Fruit fly (Drosophila melanogaster) whole organism, embryonic: Measurements from ENCODE around the gene CG14205.
A peak's percentile ranks its signal among the peaks of the same experiment; 100 is the strongest.

ENCODE experiments used
- Adf1 ChIP-seq: fragments of 200-800 bp; sonication (Bioruptor generic); IDR thresholded peaks from 2 replicates; pipeline ENCODE4 v1.3.6; 2022; ENCODE audit warnings: missing biosample characterization, missing genetic modification characterization
- Aef1 ChIP-seq: fragments of 200-800 bp; sonication (Bioruptor generic); IDR thresholded peaks from 3 replicates; pipeline ENCODE4 v1.3.6; 2022; ENCODE audit warnings: missing biosample characterization, missing genetic modification characterization
- Atf-2 ChIP-seq: fragments of 200-800 bp; sonication (Bioruptor generic); optimal IDR thresholded peaks from 2 replicates; lab custom pipeline; 2016; ENCODE audit warnings: missing biosample characterization, missing genetic modification characterization
- Atf6 ChIP-seq: fragments of 200-800 bp; sonication (Bioruptor generic); IDR thresholded peaks from 2 replicates; pipeline ENCODE4 v1.3.6; 2022; ENCODE audit warnings: missing biosample characterization, missing genetic modification characterization
- BtbVII ChIP-seq: fragments of 200-800 bp; sonication (Bioruptor generic); optimal IDR thresholded peaks from 3 replicates; lab custom pipeline; 2017; ENCODE audit warnings: missing biosample characterization, mild to moderate bottlenecking, missing genetic modification characterization
- CG1233 ChIP-seq: fragments of 200-800 bp; sonication (Bioruptor generic); optimal IDR thresholded peaks from 4 replicates; lab custom pipeline; 2018; ENCODE audit warnings: missing biosample characterization, mild to moderate bottlenecking, missing genetic modification characterization
- CG15011 ChIP-seq: fragments of 200-800 bp; sonication (Bioruptor generic); optimal IDR thresholded peaks from 3 replicates; lab custom pipeline; 2018; ENCODE audit warnings: missing biosample characterization, mild to moderate bottlenecking, missing genetic modification characterization
- CG16815 ChIP-seq: fragments of 200-800 bp; sonication (Bioruptor generic); optimal IDR thresholded peaks from 3 replicates; lab custom pipeline; 2017; ENCODE audit warnings: missing biosample characterization, mild to moderate bottlenecking, missing genetic modification characterization
- CG17359 ChIP-seq: fragments of 200-800 bp; sonication (Bioruptor generic); optimal IDR thresholded peaks from 3 replicates; lab custom pipeline; 2018; ENCODE audit warnings: missing biosample characterization, mild to moderate bottlenecking, missing genetic modification characterization, moderate library complexity
- CG17568 ChIP-seq: fragments of 200-800 bp; sonication (Bioruptor generic); optimal IDR thresholded peaks from 2 replicates; lab custom pipeline; 2018; ENCODE audit warnings: missing biosample characterization, mild to moderate bottlenecking, missing genetic modification characterization, moderate library complexity
- CG30431 ChIP-seq: fragments of 200-800 bp; sonication (Bioruptor generic); optimal IDR thresholded peaks from 2 replicates; lab custom pipeline; 2017; ENCODE audit warnings: missing biosample characterization, missing genetic modification characterization
- CG4282 ChIP-seq: fragments of 200-800 bp; sonication (Bioruptor generic); optimal IDR thresholded peaks from 2 replicates; lab custom pipeline; 2016; ENCODE audit warnings: missing biosample characterization, missing genetic modification characterization
- CG4424 ChIP-seq: fragments of 200-800 bp; sonication (Bioruptor generic); optimal IDR thresholded peaks from 3 replicates; lab custom pipeline; 2016; ENCODE audit warnings: missing biosample characterization, missing genetic modification characterization
- CG6689 ChIP-seq: fragments of 200-800 bp; sonication (Bioruptor generic); IDR thresholded peaks from 2 replicates; pipeline ENCODE4 v1.3.6; 2022; ENCODE audit warnings: missing biosample characterization, missing genetic modification characterization
- CG6765 ChIP-seq: fragments of 200-800 bp; sonication (Bioruptor generic); optimal IDR thresholded peaks from 3 replicates; lab custom pipeline; 2017; ENCODE audit warnings: missing biosample characterization, mild to moderate bottlenecking, missing genetic modification characterization
- CG7839 ChIP-seq: fragments of 200-800 bp; sonication (Bioruptor generic); optimal IDR thresholded peaks from 3 replicates; lab custom pipeline; 2018; ENCODE audit warnings: missing biosample characterization, mild to moderate bottlenecking, missing genetic modification characterization, moderate library complexity
- Chrac-16 ChIP-seq: fragments of 200-800 bp; sonication (Bioruptor generic); optimal IDR thresholded peaks from 3 replicates; lab custom pipeline; 2016; ENCODE audit warnings: missing biosample characterization, missing genetic modification characterization
- CkIIα-i1 ChIP-seq: fragments of 200-800 bp; sonication (Bioruptor generic); IDR thresholded peaks from 2 replicates; pipeline ENCODE4 v1.3.6; 2022; ENCODE audit warnings: missing biosample characterization, missing genetic modification characterization
- Dad ChIP-seq: fragments of 200-800 bp; sonication (Bioruptor generic); optimal IDR thresholded peaks from 3 replicates; lab custom pipeline; 2016; ENCODE audit warnings: missing biosample characterization, missing genetic modification characterization
- Elba2 ChIP-seq: fragments of 200-800 bp; sonication (Bioruptor generic); optimal IDR thresholded peaks from 3 replicates; lab custom pipeline; 2016; ENCODE audit warnings: missing biosample characterization, missing genetic modification characterization
- Fer2 ChIP-seq: fragments of 200-800 bp; sonication (Bioruptor generic); optimal IDR thresholded peaks from 2 replicates; lab custom pipeline; 2018; ENCODE audit warnings: missing biosample characterization, mild to moderate bottlenecking, missing genetic modification characterization, moderate library complexity
- HLH3B ChIP-seq: fragments of 200-800 bp; sonication (Bioruptor generic); IDR thresholded peaks from 2 replicates; pipeline ENCODE4 v1.3.6; 2022; ENCODE audit warnings: missing biosample characterization, missing genetic modification characterization
- Hmx ChIP-seq: fragments of 200-800 bp; sonication (Bioruptor generic); optimal IDR thresholded peaks from 2 replicates; lab custom pipeline; 2016; ENCODE audit warnings: missing biosample characterization, missing genetic modification characterization
- Hr78 ChIP-seq, 2 experiments: fragments of 200-800 bp in 1 of 2; fragments of >200 bp in 1 of 2; sonication (Bioruptor generic) in 1 of 2; optimal IDR thresholded peaks; 2 replicates each; lab custom pipeline; 2017 to 2019; ENCODE audit warnings: missing biosample characterization in 2 of 2, missing genetic modification characterization in 2 of 2, mild to moderate bottlenecking in 1 of 2, moderate library complexity in 1 of 2
- MESR4 ChIP-seq: fragments of 200-800 bp; sonication (Bioruptor generic); optimal IDR thresholded peaks from 2 replicates; lab custom pipeline; 2018; ENCODE audit warnings: missing biosample characterization, mild to moderate bottlenecking, missing genetic modification characterization, moderate library complexity
- NfI ChIP-seq: fragments of 200-800 bp; sonication (Bioruptor generic); optimal IDR thresholded peaks from 3 replicates; lab custom pipeline; 2018; ENCODE audit warnings: missing biosample characterization, mild to moderate bottlenecking, missing genetic modification characterization, moderate library complexity
- Poxn ChIP-seq: fragments of 200-800 bp; sonication (Bioruptor generic); IDR thresholded peaks from 2 replicates; pipeline ENCODE4 v1.3.6; 2022; ENCODE audit warnings: missing biosample characterization, missing genetic modification characterization
- Scr ChIP-seq: fragments of 200-800 bp; sonication (Bioruptor generic); IDR thresholded peaks from 2 replicates; pipeline ENCODE4 v1.3.6; 2022; ENCODE audit warnings: missing biosample characterization, missing genetic modification characterization; ENCODE audit not compliant: partially characterized antibody
- Sry-δ ChIP-seq: fragments of 200-800 bp; sonication (Bioruptor generic); optimal IDR thresholded peaks from 2 replicates; lab custom pipeline; 2016; ENCODE audit warnings: missing biosample characterization, missing genetic modification characterization
- Taf1 ChIP-seq: fragments of 200-800 bp; sonication (Bioruptor generic); IDR thresholded peaks from 2 replicates; pipeline ENCODE4 v1.3.6; 2022; ENCODE audit warnings: missing biosample characterization, missing genetic modification characterization
- ase ChIP-seq: fragments of 200-800 bp; sonication (Bioruptor generic); IDR thresholded peaks from 3 replicates; pipeline ENCODE4 v1.3.6; 2022; ENCODE audit warnings: missing biosample characterization, missing genetic modification characterization
- ato ChIP-seq: fragments of 200-800 bp; sonication (Bioruptor generic); IDR thresholded peaks from 2 replicates; pipeline ENCODE4 v1.3.6; 2022; ENCODE audit warnings: missing biosample characterization, missing genetic modification characterization; ENCODE audit not compliant: partially characterized antibody
- bab2 ChIP-seq: fragments of 200-800 bp; sonication (Bioruptor generic); optimal IDR thresholded peaks from 2 replicates; lab custom pipeline; 2016; ENCODE audit warnings: missing biosample characterization, missing genetic modification characterization
- da ChIP-seq: fragments of 200-800 bp; sonication (Bioruptor generic); optimal IDR thresholded peaks from 2 replicates; lab custom pipeline; 2016; ENCODE audit warnings: missing biosample characterization, missing genetic modification characterization
- fd3F ChIP-seq: fragments of 200-800 bp; sonication (Bioruptor generic); optimal IDR thresholded peaks from 2 replicates; lab custom pipeline; 2018; ENCODE audit warnings: missing biosample characterization, mild to moderate bottlenecking, missing genetic modification characterization, moderate library complexity
- gcm ChIP-seq: fragments of 200-800 bp; sonication (Bioruptor generic); optimal IDR thresholded peaks from 2 replicates; lab custom pipeline; 2019; ENCODE audit warnings: missing biosample characterization, mild to moderate bottlenecking, missing genetic modification characterization, moderate library complexity
- gfzf ChIP-seq: fragments of 200-800 bp; sonication (Bioruptor generic); optimal IDR thresholded peaks from 2 replicates; lab custom pipeline; 2016; ENCODE audit warnings: missing biosample characterization, mild to moderate bottlenecking, missing genetic modification characterization, moderate library complexity
- insv ChIP-seq, 2 experiments: fragments of 200-800 bp; sonication (Bioruptor generic); optimal IDR thresholded peaks; 3 replicates each; lab custom pipeline; 2016 to 2018; ENCODE audit warnings: missing biosample characterization in 2 of 2, missing genetic modification characterization in 2 of 2
- lilli ChIP-seq: fragments of 200-800 bp; sonication (Bioruptor generic); optimal IDR thresholded peaks from 3 replicates; lab custom pipeline; 2016; ENCODE audit warnings: missing biosample characterization, missing genetic modification characterization
- lola ChIP-seq, 3 experiments: fragments of >200 bp in 2 of 3; fragments of 200-800 bp in 1 of 3; sonication (Bioruptor generic) in 1 of 3; optimal IDR thresholded peaks; 2 replicates each; lab custom pipeline; 2017 to 2019; ENCODE audit warnings: missing biosample characterization in 3 of 3, missing genetic modification characterization in 3 of 3, mild to moderate bottlenecking in 1 of 3, moderate library complexity in 1 of 3
- onecut ChIP-seq: fragments of 200-800 bp; sonication (Bioruptor generic); IDR thresholded peaks from 2 replicates; pipeline ENCODE4 v1.3.6; 2022; ENCODE audit warnings: missing biosample characterization, missing genetic modification characterization
- pan ChIP-seq, 4 experiments: fragments of >200 bp in 3 of 4; fragments of 200-800 bp in 1 of 4; sonication (Bioruptor generic) in 1 of 4; optimal IDR thresholded peaks in 3 of 4; IDR thresholded peaks in 1 of 4; 2 replicates each; pipeline versions ENCODE4 v1.3.6 to Lab custom; 2017 to 2022; ENCODE audit warnings: missing biosample characterization in 2 of 4, missing genetic modification characterization in 2 of 4, mixed read lengths in 1 of 4
- prd ChIP-seq, 3 experiments: fragments of >200 bp in 2 of 3; fragments of 200-800 bp in 1 of 3; sonication (Bioruptor generic) in 1 of 3; optimal IDR thresholded peaks in 2 of 3; IDR thresholded peaks in 1 of 3; 2 replicates in 2 of 3; 3 replicates in 1 of 3; pipeline versions ENCODE4 v1.3.6 to Lab custom; 2017 to 2022; ENCODE audit warnings: missing biosample characterization in 1 of 3, missing genetic modification characterization in 1 of 3
- scrt ChIP-seq: fragments of 200-800 bp; sonication (Bioruptor generic); optimal IDR thresholded peaks from 2 replicates; lab custom pipeline; 2018; ENCODE audit warnings: missing biosample characterization, mild to moderate bottlenecking, missing genetic modification characterization, moderate library complexity
- seq ChIP-seq: fragments of 200-800 bp; sonication (Bioruptor generic); IDR thresholded peaks from 2 replicates; pipeline ENCODE4 v1.3.6; 2022; ENCODE audit warnings: missing biosample characterization, missing genetic modification characterization
- stc ChIP-seq: fragments of 200-800 bp; sonication (Bioruptor generic); IDR thresholded peaks from 2 replicates; pipeline ENCODE4 v1.3.6; 2022; ENCODE audit warnings: missing biosample characterization, missing genetic modification characterization
- unpg ChIP-seq: fragments of 200-800 bp; sonication (Bioruptor generic); optimal IDR thresholded peaks from 3 replicates; lab custom pipeline; 2018; ENCODE audit warnings: missing biosample characterization, mild to moderate bottlenecking, missing genetic modification characterization, moderate library complexity
- wek ChIP-seq: fragments of 200-800 bp; sonication (Bioruptor generic); optimal IDR thresholded peaks from 3 replicates; lab custom pipeline; 2018; ENCODE audit warnings: missing biosample characterization, mild to moderate bottlenecking, missing genetic modification characterization, moderate library complexity
- zfh1 ChIP-seq: fragments of 200-800 bp; sonication (Bioruptor generic); IDR thresholded peaks from 3 replicates; pipeline ENCODE4 v1.3.6; 2022; ENCODE audit warnings: missing biosample characterization, missing genetic modification characterization

Gene CG14205

dm6 chrX:19608042-19608609 lies 15.7 kb downstream of the CG14205 start (continued):
- TF ChIP-seq prd (optimal IDR thresholded peaks at IDR 0.05; lab: Kevin White, UChicago), result no peak
- no peak for TF ChIP-seq prd (GFP tag; IDR thresholded peaks at IDR 0.05; lab: Robert Waterston, UW)
- TF ChIP-seq CG7839 (tag; lab: Kevin White, UChicago), result no peak
- no peak for TF ChIP-seq seq (GFP tag; lab: Robert Waterston, UW)
- peak; percentile 20; the same call in 1 of the 2 replicates for TF ChIP-seq onecut
- TF ChIP-seq CG6765, result no peak
- TF ChIP-seq CG15011, result no peak
- no peak for TF ChIP-seq CkIIα-i1 (GFP tag; lab: Robert Waterston, UW)
- TF ChIP-seq NfI (GFP tag; lab: Kevin White, UChicago), result no peak
- no peak for TF ChIP-seq MESR4 (GFP tag; lab: Kevin White, UChicago)
- TF ChIP-seq Chrac-16 (GFP tag; lab: Kevin White, UChicago), result no peak
- peak; percentile 49; the same call in 1 of the 2 replicates for TF ChIP-seq Scr (GFP tag; lab: Robert Waterston, UW)
- TF ChIP-seq da (GFP tag; lab: Kevin White, UChicago), result no peak
- TF ChIP-seq CG1233 (GFP tag; lab: Kevin White, UChicago), result peak; percentile 19
- TF ChIP-seq bab2 (GFP tag; lab: Kevin White, UChicago), result no peak
- no peak for TF ChIP-seq CG4424
- no peak for TF ChIP-seq Aef1
- no peak for TF ChIP-seq Hmx
- no peak for TF ChIP-seq gfzf (GFP tag; lab: Kevin White, UChicago)
- TF ChIP-seq stc, result no peak; the same call in 1 of the 2 replicates
- TF ChIP-seq unpg (GFP tag; lab: Kevin White, UChicago), result no peak
- no peak for TF ChIP-seq Sry-δ (GFP tag; lab: Kevin White, UChicago)
- TF ChIP-seq CG30431 (GFP tag; lab: Kevin White, UChicago), result no peak
- no peak for TF ChIP-seq Atf6
- TF ChIP-seq CG6689 (GFP tag; lab: Robert Waterston, UW), result no peak
- no peak for TF ChIP-seq HLH3B (GFP tag; lab: Robert Waterston, UW)
- TF ChIP-seq lola (GFP tag; optimal IDR thresholded peaks at IDR 0.05; lab: Kevin White, UChicago), result no peak
- no peak for TF ChIP-seq Fer2
- TF ChIP-seq Elba2 (GFP tag; lab: Kevin White, UChicago), result no peak
- TF ChIP-seq scrt (GFP tag; lab: Kevin White, UChicago), result no peak
- TF ChIP-seq fd3F (GFP tag; lab: Kevin White, UChicago), result no peak
- no peak for TF ChIP-seq CG4282 (GFP tag; lab: Kevin White, UChicago)
- no peak for TF ChIP-seq CG17359 (tag; lab: Kevin White, UChicago)
- peak; percentile 13; the same call in 1 of the 2 replicates for TF ChIP-seq Adf1 (GFP tag; lab: Robert Waterston, UW)
- no peak for TF ChIP-seq gcm (GFP tag; lab: Kevin White, UChicago)
- TF ChIP-seq BtbVII (GFP tag; lab: Kevin White, UChicago), result no peak
- TF ChIP-seq pan (optimal IDR thresholded peaks at IDR 0.05; lab: Kevin White, UChicago), result no peak
- no peak for TF ChIP-seq pan (GFP tag; optimal IDR thresholded peaks at IDR 0.05 in 1 of 2, IDR thresholded peaks at IDR 0.05 in 1 of 2)
- no peak for TF ChIP-seq wek (GFP tag; lab: Kevin White, UChicago)
- no peak for TF ChIP-seq Dad
- no peak for TF ChIP-seq Poxn (GFP tag; lab: Robert Waterston, UW)
- no peak for TF ChIP-seq CG17568
- TF ChIP-seq insv (GFP tag; optimal IDR thresholded peaks at IDR 0.05; lab: Kevin White, UChicago), result no peak
- TF ChIP-seq Taf1 (GFP tag; lab: Robert Waterston, UW), result no peak
- TF ChIP-seq Hr78 (GFP tag; optimal IDR thresholded peaks at IDR 0.05; lab: Kevin White, UChicago), result peak in 1 of 2 experiments; percentile 42
- TF ChIP-seq CG16815 (GFP tag; lab: Kevin White, UChicago), result no peak
- no peak for TF ChIP-seq Atf-2 (GFP tag; lab: Kevin White, UChicago)
- TF ChIP-seq ato (GFP tag; lab: Robert Waterston, UW), result peak; percentile 29; the same call in 1 of the 2 replicates
- TF ChIP-seq lilli (GFP tag; lab: Kevin White, UChicago), result no peak
- TF ChIP-seq ase (GFP tag; lab: Robert Waterston, UW), result no peak
- peak; percentile 14; the same call in 1 of the 3 replicates for TF ChIP-seq zfh1 (GFP tag; lab: Robert Waterston, UW)
